Worm (Caenorhabditis elegans): Measurements from ENCODE around the gene K07C5.9.
A peak's percentile ranks its signal among the peaks of the same experiment; 100 is the strongest.
"Not testable (repeated sequence)": the region's sequence is repeated elsewhere in the genome, so short reads cannot be mapped to it uniquely, and the experiment has no call there.

K07C5.9 gene

DNA sequence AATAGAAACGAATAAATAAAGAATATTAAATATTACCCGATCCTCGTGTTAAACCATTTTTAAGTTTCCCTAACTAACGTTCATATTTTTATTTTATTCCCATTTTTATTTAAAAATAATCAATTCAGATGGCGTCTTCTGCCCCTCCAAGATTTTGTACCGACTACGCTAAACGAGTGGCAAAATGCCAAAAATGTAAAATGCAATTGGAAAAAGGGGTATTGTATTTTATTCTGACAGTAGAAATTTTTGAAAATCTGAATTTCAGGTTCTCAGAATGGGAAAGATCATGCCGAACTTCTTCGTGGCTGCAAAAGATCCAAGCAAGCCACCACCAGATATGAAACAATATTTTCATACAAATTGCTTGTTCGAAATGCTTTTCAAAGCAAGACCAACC lies 7.0 kb downstream of the K07C5.9 start, which contains the start of gene K07C5.3:
TSS of gene K07C5.3 (plus strand) at position 129 of the 400 bp plus-strand sequence.
- no peak for TF ChIP-seq C08G9.2 (tag; optimal IDR thresholded peaks at IDR 0.05)

DNA sequence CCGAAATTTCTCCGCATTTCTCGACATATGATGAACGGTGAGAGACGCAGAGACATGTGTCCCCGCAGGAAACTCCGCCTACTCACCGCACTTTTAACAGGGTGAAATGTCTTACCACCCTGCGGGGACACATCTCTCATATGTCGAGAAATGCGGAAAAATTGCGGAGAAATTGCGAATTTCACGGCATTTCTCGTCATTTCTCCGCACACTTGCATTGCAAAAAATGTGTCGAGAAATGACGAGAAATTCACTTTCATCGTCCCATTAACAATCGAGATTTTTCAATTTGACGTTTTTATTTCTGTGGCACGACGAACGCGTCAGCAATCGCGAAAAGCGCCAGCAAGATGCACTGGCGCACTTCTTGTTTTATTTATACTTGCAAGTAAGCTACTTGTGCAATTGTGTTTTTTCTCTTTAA lies 8.0 kb downstream of the K07C5.9 start, which contains the start of gene K07C5.13:
TSS of gene K07C5.13 (plus strand) at position 151 of the 424 bp plus-strand sequence.
- TF ChIP-seq unc-86 (tag; optimal IDR thresholded peaks at IDR 0.05), result peak; percentile 5
- peak; percentile 17 for TF ChIP-seq unc-42 (tag; optimal IDR thresholded peaks at IDR 0.05)
- peak; percentile 22 for TF ChIP-seq sdc-2 (tag; optimal IDR thresholded peaks at IDR 0.05)
- peak; percentile 56 for TF ChIP-seq ceh-31 (tag; optimal IDR thresholded peaks at IDR 0.05)
- TF ChIP-seq ref-2 (tag; optimal IDR thresholded peaks at IDR 0.05), result peak; percentile 49
- peak; percentile 70 for TF ChIP-seq ceh-18 (tag; optimal IDR thresholded peaks at IDR 0.05)
- peak; percentile 29 for TF ChIP-seq ceh-34 (tag; optimal IDR thresholded peaks at IDR 0.05)
- 0 out of 2 replicates have a peak, but pooled peaks have one; percentile 42 for TF ChIP-seq unc-3 (GFP tag; conservative IDR thresholded peaks at IDR 0.05)
- not testable (repeated sequence) for TF ChIP-seq unc-3 (tag; optimal IDR thresholded peaks at IDR 0.05)
- peak; percentile 25 for TF ChIP-seq tbx-2 (tag; optimal IDR thresholded peaks at IDR 0.05)

DNA sequence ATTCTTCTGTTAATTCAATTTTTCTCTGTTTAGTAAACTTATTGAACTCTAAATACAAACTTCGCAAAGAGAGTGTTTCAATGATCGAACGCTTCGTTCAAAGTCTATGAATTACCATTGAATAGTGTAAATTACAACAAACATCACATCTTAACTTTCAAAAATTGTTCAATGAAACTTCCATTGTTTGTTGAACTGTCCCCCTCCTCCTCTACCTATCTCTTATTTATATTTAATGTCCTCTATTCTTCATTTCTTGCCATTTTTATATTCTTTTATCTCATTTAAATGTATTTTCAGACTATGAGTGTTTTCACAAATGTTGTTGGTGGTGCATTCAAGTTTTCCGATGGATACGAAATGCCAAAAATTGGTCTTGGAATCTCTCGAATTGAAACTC lies 10.8 kb downstream of the K07C5.9 start, which contains the start of gene K07C5.2:
TSS of gene K07C5.2 (plus strand) at position 301 of the 400 bp plus-strand sequence.
- no peak for TF ChIP-seq pha-4 (tag; optimal IDR thresholded peaks at IDR 0.05)
- TF ChIP-seq Y22D7AL.16 (tag; optimal IDR thresholded peaks at IDR 0.05), result no peak
- no peak for TF ChIP-seq madf-2 (tag; optimal IDR thresholded peaks at IDR 0.05)
- TF ChIP-seq hlh-6 (tag; optimal IDR thresholded peaks at IDR 0.05), result no peak
- no peak for TF ChIP-seq ceh-9 (tag; optimal IDR thresholded peaks at IDR 0.05)
- no peak for TF ChIP-seq elt-4 (tag; optimal IDR thresholded peaks at IDR 0.05)
- no peak for TF ChIP-seq hlh-30 (tag; optimal IDR thresholded peaks at IDR 0.05; ENCODE audit: insufficient read depth)
- no peak for TF ChIP-seq hlh-8 (tag; optimal IDR thresholded peaks at IDR 0.05)

DNA sequence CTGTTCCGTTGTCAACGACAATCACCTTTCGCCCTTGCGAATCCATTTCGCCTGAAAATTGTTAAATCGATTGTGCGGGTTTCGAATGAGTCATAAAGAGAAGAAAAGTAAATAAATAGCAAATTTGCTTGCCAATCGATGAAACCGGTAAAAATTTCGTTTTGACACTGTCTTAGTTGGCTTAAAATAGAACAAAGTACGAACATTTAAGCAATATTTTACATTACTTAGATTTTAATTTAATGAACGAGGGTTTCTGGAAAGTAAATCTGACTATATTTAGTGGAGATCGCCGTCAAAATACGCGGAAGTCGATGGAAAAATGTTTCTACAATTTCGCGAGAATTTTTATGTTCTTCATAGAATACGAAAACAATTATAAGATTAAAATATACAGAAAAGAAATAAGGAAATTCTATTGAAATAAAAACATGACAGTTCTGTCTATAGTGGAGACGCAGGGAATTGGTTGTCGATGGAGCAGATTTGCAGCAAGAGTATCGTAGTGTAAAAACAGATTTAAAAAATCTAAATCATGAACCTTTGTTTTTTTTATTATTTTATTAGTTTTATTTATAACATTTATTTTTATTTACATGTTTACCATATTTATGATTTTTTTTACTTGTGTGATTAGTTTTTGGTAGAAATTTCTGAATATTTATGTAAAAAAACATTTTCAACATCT lies 11.5 kb downstream of the K07C5.9 start, which contains the start of gene arx-2:
TSS of gene arx-2 (minus strand) at position 51 of the 688 bp plus-strand sequence.
- no peak for TF ChIP-seq npax-4 (tag; optimal IDR thresholded peaks at IDR 0.05)
- no peak for TF ChIP-seq F13H6.1 (tag; optimal IDR thresholded peaks at IDR 0.05)
- TF ChIP-seq pqm-1 (tag; optimal IDR thresholded peaks at IDR 0.05), result no peak
- TF ChIP-seq ceh-2 (tag; optimal IDR thresholded peaks at IDR 0.05), result no peak
- TF ChIP-seq dmd-4 (tag; optimal IDR thresholded peaks at IDR 0.05; ENCODE audit: borderline replicate concordance), result no peak
- no peak for TF ChIP-seq ceh-45 (GFP tag; IDR thresholded peaks at IDR 0.05)
- no peak for TF ChIP-seq sox-2 (GFP tag; IDR thresholded peaks at IDR 0.05)
- TF ChIP-seq ceh-30 (tag; optimal IDR thresholded peaks at IDR 0.05), result no peak
- TF ChIP-seq lim-6 (tag; optimal IDR thresholded peaks at IDR 0.05), result no peak
- TF ChIP-seq ceh-9 (tag; optimal IDR thresholded peaks at IDR 0.05), result no peak
- TF ChIP-seq madf-2 (tag; optimal IDR thresholded peaks at IDR 0.05), result no peak
- no peak for TF ChIP-seq rnt-1 (tag; optimal IDR thresholded peaks at IDR 0.05)
- TF ChIP-seq hlh-30 (tag; optimal IDR thresholded peaks at IDR 0.05; ENCODE audit: insufficient read depth), result no peak
- no peak for TF ChIP-seq nhr-232 (tag; optimal IDR thresholded peaks at IDR 0.05)
- TF ChIP-seq hlh-15 (tag; optimal IDR thresholded peaks at IDR 0.05), result no peak
- no peak for TF ChIP-seq zip-5 (tag; optimal IDR thresholded peaks at IDR 0.05)
- no peak for TF ChIP-seq ztf-16 (tag; optimal IDR thresholded peaks at IDR 0.05)

DNA sequence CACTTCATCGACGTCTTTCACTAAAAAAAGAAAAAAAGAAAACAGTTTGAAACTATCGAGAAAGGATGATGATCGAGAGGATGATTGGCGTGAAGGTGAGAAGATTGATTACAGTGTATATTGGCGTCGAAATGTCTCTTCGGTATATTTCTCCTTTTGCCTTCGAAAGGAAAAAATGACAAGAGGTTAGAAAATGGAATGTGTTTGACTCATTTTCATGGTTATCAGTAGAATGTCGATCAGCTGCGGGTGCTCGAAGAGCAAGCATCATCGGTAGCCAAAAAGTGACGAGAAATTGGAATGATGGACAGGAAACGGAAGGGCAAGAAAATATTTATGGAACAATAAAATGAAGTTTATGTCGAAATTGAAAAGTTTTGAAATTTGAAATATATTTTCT lies 16.1 kb downstream of the K07C5.9 start:
- TF ChIP-seq C38D4.7 (GFP tag; optimal IDR thresholded peaks at IDR 0.05), result no peak
- TF ChIP-seq hlh-15 (tag; optimal IDR thresholded peaks at IDR 0.05), result no peak
- TF ChIP-seq tbx-2 (tag; optimal IDR thresholded peaks at IDR 0.05), result no peak
- no peak for TF ChIP-seq nhr-232 (tag; optimal IDR thresholded peaks at IDR 0.05)
- no peak for TF ChIP-seq fkh-6 (tag; optimal IDR thresholded peaks at IDR 0.05)
- no peak for TF ChIP-seq ceh-31 (tag; optimal IDR thresholded peaks at IDR 0.05)
- TF ChIP-seq elt-2 (tag; optimal IDR thresholded peaks at IDR 0.05), result no peak
- no peak for TF ChIP-seq hlh-30 (tag; optimal IDR thresholded peaks at IDR 0.05; ENCODE audit: insufficient read depth)
- no peak for TF ChIP-seq ets-4 (tag; optimal IDR thresholded peaks at IDR 0.05)
- TF ChIP-seq K02D7.2 (tag; optimal IDR thresholded peaks at IDR 0.05), result no peak
- TF ChIP-seq pha-2 (tag; optimal IDR thresholded peaks at IDR 0.05), result no peak
- TF ChIP-seq ceh-18 (tag; optimal IDR thresholded peaks at IDR 0.05), result no peak
- TF ChIP-seq T23F11.4 (GFP tag; optimal IDR thresholded peaks at IDR 0.05), result no peak
